Worm (Caenorhabditis elegans) whole organism, late embryonic: Measurements from ENCODE around the gene ZC373.2.

Experiments
- C08G9.2 ChIP-seq: sonication (generic microtip); optimal IDR thresholded peaks from 2 replicates; lab custom pipeline; 2016; ENCODE audit warnings: mild to moderate bottlenecking, missing genetic modification characterization, moderate library complexity, missing compliant biosample characterization
- C38D4.7 ChIP-seq: fragments of 200-800 bp; sonication (Bioruptor generic); optimal IDR thresholded peaks from 2 replicates; lab custom pipeline; 2018; ENCODE audit warnings: mild to moderate bottlenecking, missing genetic modification characterization, moderate library complexity, missing compliant biosample characterization
- K02D7.2 ChIP-seq: sonication (generic microtip); optimal IDR thresholded peaks from 2 replicates; lab custom pipeline; 2017; ENCODE audit warnings: mild to moderate bottlenecking, missing genetic modification characterization, missing compliant biosample characterization
- T23F11.4 ChIP-seq: fragments of 200-800 bp; sonication (Bioruptor generic); optimal IDR thresholded peaks from 2 replicates; lab custom pipeline; 2018; ENCODE audit warnings: mild to moderate bottlenecking, missing genetic modification characterization, missing compliant biosample characterization
- Y22D7AL.16 ChIP-seq: sonication (generic microtip); optimal IDR thresholded peaks from 2 replicates; lab custom pipeline; 2016; ENCODE audit warnings: missing genetic modification characterization, missing compliant biosample characterization
- ama-1 ChIP-seq: fragments of 150-350 bp; optimal IDR thresholded peaks from 2 replicates; lab custom pipeline; 2014
- ceh-18 ChIP-seq: sonication (generic microtip); optimal IDR thresholded peaks from 2 replicates; lab custom pipeline; 2016; ENCODE audit warnings: missing genetic modification characterization, missing compliant biosample characterization
- ceh-19 ChIP-seq: fragments of 200-800 bp; sonication (Bioruptor generic); optimal IDR thresholded peaks from 2 replicates; lab custom pipeline; 2018; ENCODE audit warnings: mild to moderate bottlenecking, missing genetic modification characterization, missing compliant biosample characterization
- ceh-22 ChIP-seq: sonication (generic microtip); optimal IDR thresholded peaks from 2 replicates; lab custom pipeline; 2017; ENCODE audit warnings: missing biosample characterization, missing genetic modification characterization
- ceh-24 ChIP-seq: sonication (generic microtip); optimal IDR thresholded peaks from 2 replicates; lab custom pipeline; 2016; ENCODE audit warnings: mild to moderate bottlenecking, missing genetic modification characterization, missing compliant biosample characterization
- ceh-45 ChIP-seq: fragments of 200-800 bp; sonication (Bioruptor generic); IDR thresholded peaks from 2 replicates; pipeline ENCODE4 v1.3.6; 2022; ENCODE audit warnings: missing genetic modification reagents, missing genetic modification characterization, missing compliant biosample characterization
- ceh-48 ChIP-seq: sonication (generic microtip); optimal IDR thresholded peaks from 2 replicates; lab custom pipeline; 2016; ENCODE audit warnings: missing genetic modification characterization, inconsistent platforms, missing compliant biosample characterization
- dmd-4 ChIP-seq: sonication (generic microtip); optimal IDR thresholded peaks from 2 replicates; lab custom pipeline; 2016; ENCODE audit warnings: borderline replicate concordance, missing genetic modification characterization, missing compliant biosample characterization
- elt-2 ChIP-seq: sonication (generic microtip); optimal IDR thresholded peaks from 2 replicates; lab custom pipeline; 2016; ENCODE audit warnings: missing genetic modification reagents, missing genetic modification characterization, missing compliant biosample characterization
- eyg-1 ChIP-seq: sonication (generic microtip); optimal IDR thresholded peaks from 2 replicates; lab custom pipeline; 2016; ENCODE audit warnings: missing genotype, missing genetic modification characterization, missing compliant biosample characterization
- fkh-10 ChIP-seq: fragments of 150-350 bp; optimal IDR thresholded peaks from 2 replicates; lab custom pipeline; 2014; ENCODE audit warnings: missing biosample characterization, missing genetic modification reagents, missing genetic modification characterization
- fkh-6 ChIP-seq: sonication (generic microtip); optimal IDR thresholded peaks from 2 replicates; lab custom pipeline; 2016; ENCODE audit warnings: missing genetic modification characterization, missing compliant biosample characterization
- gmeb-2 ChIP-seq: sonication (generic microtip); optimal IDR thresholded peaks from 2 replicates; lab custom pipeline; 2016; ENCODE audit warnings: missing genetic modification characterization, inconsistent platforms, missing compliant biosample characterization
- hlh-30 ChIP-seq: sonication (generic microtip); optimal IDR thresholded peaks from 2 replicates; lab custom pipeline; 2017; ENCODE audit warnings: antibody characterized with exemption, missing genetic modification characterization, missing compliant biosample characterization; ENCODE audit not compliant: insufficient read depth
- hlh-6 ChIP-seq: sonication (generic microtip); optimal IDR thresholded peaks from 2 replicates; lab custom pipeline; 2016; ENCODE audit warnings: missing genotype, missing genetic modification characterization, missing compliant biosample characterization
- lim-6 ChIP-seq: sonication (generic microtip); optimal IDR thresholded peaks from 2 replicates; lab custom pipeline; 2016; ENCODE audit warnings: missing genetic modification characterization, missing compliant biosample characterization
- lin-11 ChIP-seq: fragments of 200-800 bp; sonication (Bioruptor generic); optimal IDR thresholded peaks from 2 replicates; lab custom pipeline; 2018; ENCODE audit warnings: mild to moderate bottlenecking, missing genetic modification characterization, missing compliant biosample characterization
- madf-2 ChIP-seq: sonication (generic microtip); optimal IDR thresholded peaks from 2 replicates; lab custom pipeline; 2017; ENCODE audit warnings: missing genetic modification characterization, missing compliant biosample characterization
- mec-3 ChIP-seq: sonication (generic microtip); optimal IDR thresholded peaks from 2 replicates; lab custom pipeline; 2016; ENCODE audit warnings: borderline replicate concordance, missing genetic modification characterization, missing compliant biosample characterization
- nfya-1 ChIP-seq: sonication (generic microtip); optimal IDR thresholded peaks from 2 replicates; lab custom pipeline; 2017; ENCODE audit warnings: missing genetic modification characterization, mild to moderate bottlenecking, missing compliant biosample characterization, antibody characterized with exemption, moderate library complexity
- npax-4 ChIP-seq: sonication (generic microtip); optimal IDR thresholded peaks from 2 replicates; lab custom pipeline; 2016; ENCODE audit warnings: missing genetic modification characterization, missing compliant biosample characterization
- pag-3 ChIP-seq: sonication (generic microtip); optimal IDR thresholded peaks from 2 replicates; lab custom pipeline; 2016; ENCODE audit warnings: missing compliant biosample characterization, missing genetic modification characterization, borderline replicate concordance
- pha-2 ChIP-seq: sonication (generic microtip); optimal IDR thresholded peaks from 2 replicates; lab custom pipeline; 2017; ENCODE audit warnings: mild to moderate bottlenecking, missing genetic modification characterization, missing compliant biosample characterization
- pha-4 ChIP-seq: fragments of 150-350 bp; optimal IDR thresholded peaks from 2 replicates; lab custom pipeline; 2018; ENCODE audit warnings: missing biosample characterization, missing genetic modification reagents, missing genetic modification characterization
- pqm-1 ChIP-seq: sonication (generic microtip); optimal IDR thresholded peaks from 2 replicates; lab custom pipeline; 2016; ENCODE audit warnings: missing genetic modification characterization, missing compliant biosample characterization
- pros-1 ChIP-seq: fragments of 150-350 bp; optimal IDR thresholded peaks from 2 replicates; lab custom pipeline; 2014; ENCODE audit warnings: missing biosample characterization, missing genetic modification reagents, missing genetic modification characterization
- rnt-1 ChIP-seq: sonication (generic microtip); optimal IDR thresholded peaks from 2 replicates; lab custom pipeline; 2016; ENCODE audit warnings: missing genetic modification characterization, missing compliant biosample characterization
- sox-2 ChIP-seq: fragments of 200-800 bp; sonication (Bioruptor generic); IDR thresholded peaks from 2 replicates; pipeline ENCODE4 v1.3.6; 2022; ENCODE audit warnings: missing genetic modification reagents, missing genetic modification characterization, missing compliant biosample characterization
- sox-4 ChIP-seq: sonication (generic microtip); optimal IDR thresholded peaks from 2 replicates; lab custom pipeline; 2017; ENCODE audit warnings: mild to moderate bottlenecking, missing genetic modification characterization, inconsistent platforms, missing compliant biosample characterization
- syd-9 ChIP-seq: sonication (generic microtip); optimal IDR thresholded peaks from 2 replicates; lab custom pipeline; 2016; ENCODE audit warnings: mild to moderate bottlenecking, missing genetic modification characterization, moderate library complexity, missing compliant biosample characterization
- tbx-7 ChIP-seq: sonication (generic microtip); optimal IDR thresholded peaks from 2 replicates; lab custom pipeline; 2016; ENCODE audit warnings: missing genotype, missing genetic modification characterization, missing compliant biosample characterization
- ttx-3 ChIP-seq: sonication (generic microtip); optimal IDR thresholded peaks from 2 replicates; lab custom pipeline; 2016; ENCODE audit warnings: missing genetic modification reagents, missing genetic modification characterization, missing compliant biosample characterization
- unc-3 ChIP-seq, 2 experiments: fragments of 200-800 bp in 1 of 2; sonication (Bioruptor generic) in 1 of 2; sonication (generic microtip) in 1 of 2; conservative IDR thresholded peaks in 1 of 2; optimal IDR thresholded peaks in 1 of 2; 2 replicates each; pipeline versions ENCODE4 v1.3.6 to Lab custom; 2016 to 2022; ENCODE audit warnings: missing compliant biosample characterization in 2 of 2, missing genetic modification characterization in 2 of 2, missing genetic modification reagents in 1 of 2
- unc-42 ChIP-seq: sonication (generic microtip); optimal IDR thresholded peaks from 2 replicates; lab custom pipeline; 2016; ENCODE audit warnings: missing genotype, missing genetic modification characterization, missing compliant biosample characterization
- unc-55 ChIP-seq: sonication (generic microtip); optimal IDR thresholded peaks from 2 replicates; lab custom pipeline; 2017; ENCODE audit warnings: missing biosample characterization, missing genetic modification reagents, missing genetic modification characterization

The ZC373.2 gene

ce11 chrX:10084050-10084672, 25.9 kb upstream of the ZC373.2 start, which contains the start of gene W07E11.1:
TSS of gene W07E11.1 (plus strand) at chrX:10084622.
- TF ChIP-seq ceh-19 (GFP tag; lab: Kevin White, UChicago), result no peak
- peak; percentile 94 for TF ChIP-seq elt-2

- no peak for TF ChIP-seq Y22D7AL.16
Observed at ce11 chrX:10083272-10083671, 25.0 kb upstream of the ZC373.2 start.

- TF ChIP-seq unc-55 (GFP tag; lab: Kevin White, UChicago) (no peak), ttx-3 (tag; lab: Kevin White, UChicago) (no peak), C08G9.2 (tag; lab: Kevin White, UChicago) (no peak)
- TF ChIP-seq, all 69 proteins: peak for 0
Observed at ce11 chrX:10081077-10081476, 22.8 kb upstream of the ZC373.2 start.

DNA sequence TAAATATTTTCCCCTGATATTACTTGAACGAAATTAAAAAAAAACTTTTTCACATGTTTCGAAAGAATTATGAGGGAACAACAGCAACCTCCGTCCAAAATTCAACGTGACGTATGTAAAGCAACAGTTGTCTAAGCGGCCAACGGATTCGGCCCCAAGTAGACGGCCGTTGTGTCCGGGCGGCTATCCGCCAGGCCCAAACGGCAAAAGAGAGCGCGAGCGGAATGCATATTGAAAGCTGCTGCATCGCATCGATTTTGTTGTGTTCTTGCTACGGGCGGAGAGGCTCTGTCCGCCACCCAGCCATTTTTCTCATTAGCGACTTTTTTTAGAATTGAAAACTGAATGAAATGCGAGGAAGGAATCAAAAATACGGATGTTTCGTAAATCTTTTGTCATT, 21.0 kb upstream of the ZC373.2 start:
- TF ChIP-seq mec-3 (tag; lab: Kevin White, UChicago) (no peak), ceh-48 (peak; percentile 61)

DNA sequence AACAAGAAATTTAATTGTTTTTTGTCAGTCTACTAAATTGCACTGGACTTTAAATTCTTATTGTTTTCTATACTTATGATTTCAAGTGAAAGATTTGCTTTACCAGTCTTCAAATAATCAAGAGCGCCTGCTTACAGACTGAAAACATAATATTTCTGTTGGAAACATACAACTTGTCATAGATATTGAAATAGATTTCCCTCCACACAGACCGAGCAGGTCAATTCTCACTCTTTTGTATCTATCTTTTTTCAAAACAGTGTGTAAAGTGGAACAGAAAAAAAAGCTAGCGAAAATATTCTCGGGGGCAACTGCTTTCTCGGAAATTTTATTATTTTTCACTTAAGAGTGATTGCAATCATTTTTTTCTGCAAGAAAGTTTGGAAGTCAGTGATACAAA, 20.4 kb upstream of the ZC373.2 start:
- TF ChIP-seq npax-4 (tag; lab: Kevin White, UChicago), result no peak
- TF ChIP-seq sox-4 (tag; lab: Kevin White, UChicago), result no peak
- TF ChIP-seq nfya-1 (tag; lab: Kevin White, UChicago), result no peak
- no peak for TF ChIP-seq rnt-1 (tag; lab: Kevin White, UChicago)
- no peak for TF ChIP-seq C08G9.2 (tag; lab: Kevin White, UChicago)
- TF ChIP-seq eyg-1 (tag; lab: Kevin White, UChicago), result no peak
- no peak for TF ChIP-seq pqm-1 (tag; lab: Kevin White, UChicago)
- TF ChIP-seq gmeb-2 (tag; lab: Kevin White, UChicago), result no peak
- no peak for TF ChIP-seq C38D4.7 (GFP tag; lab: Kevin White, UChicago)
- TF ChIP-seq ceh-24 (tag; lab: Kevin White, UChicago), result no peak
- TF ChIP-seq lin-11 (tag; lab: Kevin White, UChicago), result no peak
- no peak for TF ChIP-seq hlh-30 (tag; lab: Kevin White, UChicago)
- no peak for TF ChIP-seq sox-2 (GFP tag; lab: Robert Waterston, UW)
- no peak for TF ChIP-seq unc-55 (GFP tag; lab: Kevin White, UChicago)
- no peak for TF ChIP-seq ceh-22
- TF ChIP-seq unc-42 (tag; lab: Kevin White, UChicago), result no peak
- no peak for TF ChIP-seq madf-2 (tag; lab: Kevin White, UChicago)

DNA sequence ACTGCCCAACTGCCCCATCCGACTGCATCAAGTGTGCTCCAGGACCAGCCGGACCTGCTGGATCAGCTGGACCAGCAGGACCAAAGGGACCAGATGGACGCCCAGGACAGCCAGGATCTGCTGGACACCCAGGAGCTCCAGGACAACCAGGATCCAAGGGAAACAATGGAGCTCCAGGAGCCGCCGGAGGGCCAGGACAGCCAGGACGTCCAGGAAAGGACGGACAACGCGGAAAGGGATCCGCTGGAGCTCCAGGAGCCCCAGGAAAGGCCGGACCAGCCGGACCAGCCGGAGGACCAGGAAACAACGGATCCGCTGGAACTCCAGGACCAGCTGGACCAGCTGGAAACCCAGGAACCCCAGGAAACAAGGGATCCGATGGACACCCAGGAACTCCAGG, 19.9 kb upstream of the ZC373.2 start:
- TF ChIP-seq T23F11.4 (GFP tag; lab: Kevin White, UChicago), result no peak
- TF ChIP-seq pag-3, result peak; percentile 21
- TF ChIP-seq lim-6, result no peak
- TF ChIP-seq unc-3 (GFP tag; conservative IDR thresholded peaks at IDR 0.05; lab: Robert Waterston, UW), result no peak
- TF ChIP-seq unc-3 (tag; optimal IDR thresholded peaks at IDR 0.05; lab: Kevin White, UChicago), result no peak
- no peak for TF ChIP-seq pha-4 (tag; lab: Kevin White, UChicago)
- TF ChIP-seq ama-1 (lab: Kevin White, UChicago), result no peak
- peak; percentile 24 for TF ChIP-seq unc-42 (tag; lab: Kevin White, UChicago)
- TF ChIP-seq ceh-45 (GFP tag; lab: Robert Waterston, UW), result no peak
- TF ChIP-seq rnt-1 (tag; lab: Kevin White, UChicago), result no peak
- TF ChIP-seq fkh-6, result no peak
- no peak for TF ChIP-seq npax-4 (tag; lab: Kevin White, UChicago)
- no peak for TF ChIP-seq ceh-18
- TF ChIP-seq eyg-1 (tag; lab: Kevin White, UChicago), result no peak
- no peak for TF ChIP-seq pros-1 (tag; lab: Kevin White, UChicago)
- no peak for TF ChIP-seq C38D4.7 (GFP tag; lab: Kevin White, UChicago)
- no peak for TF ChIP-seq pha-2 (tag; lab: Kevin White, UChicago)
- peak; percentile 49 for TF ChIP-seq hlh-6 (tag; lab: Kevin White, UChicago)
- TF ChIP-seq ceh-22, result no peak
- TF ChIP-seq mec-3 (tag; lab: Kevin White, UChicago), result peak; percentile 26
- TF ChIP-seq fkh-10 (GFP tag; lab: Kevin White, UChicago), result no peak
- TF ChIP-seq syd-9 (tag; lab: Kevin White, UChicago), result no peak
- no peak for TF ChIP-seq dmd-4
- no peak for TF ChIP-seq tbx-7 (tag; lab: Kevin White, UChicago)
- no peak for TF ChIP-seq K02D7.2 (tag; lab: Kevin White, UChicago)
- TF ChIP-seq C08G9.2 (tag; lab: Kevin White, UChicago), result no peak
